Worm (Caenorhabditis elegans): Measurements from ENCODE around the gene srh-78.

DNA sequence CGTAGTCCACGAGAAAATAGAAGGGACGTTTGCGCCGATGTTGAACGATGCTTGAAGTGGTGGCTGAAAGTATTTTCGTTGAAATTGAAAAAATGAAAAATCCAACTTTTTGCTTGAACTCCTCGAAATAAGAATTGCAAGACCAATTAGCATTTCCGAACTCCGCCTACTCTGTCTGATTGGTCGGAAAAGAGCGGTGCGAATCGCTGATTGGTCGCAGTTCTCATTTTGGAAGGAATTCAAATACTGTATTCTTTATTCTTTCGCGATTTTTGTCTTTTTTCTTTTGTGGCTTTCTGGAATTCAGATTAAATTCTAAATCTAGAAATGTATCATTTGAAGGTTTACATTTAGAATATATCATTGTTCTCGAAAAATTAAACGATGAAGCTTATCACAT is 42.4 kb upstream of the srh-78 start:
- TF ChIP-seq ets-7 (tag; optimal IDR thresholded peaks at IDR 0.05): no peak
- TF ChIP-seq ama-1 (optimal IDR thresholded peaks at IDR 0.05): no peak
- no peak for TF ChIP-seq hmbx-1 (tag; optimal IDR thresholded peaks at IDR 0.05)
- no peak for TF ChIP-seq tra-4 (tag; optimal IDR thresholded peaks at IDR 0.05)
- TF ChIP-seq F13C5.2 (tag; optimal IDR thresholded peaks at IDR 0.05): no peak
- TF ChIP-seq B0310.2 (tag; optimal IDR thresholded peaks at IDR 0.05): no peak
- no peak for TF ChIP-seq flt-1 (GFP tag; IDR thresholded peaks at IDR 0.05)
- TF ChIP-seq ceh-36 (tag; optimal IDR thresholded peaks at IDR 0.05): no peak
- no peak for TF ChIP-seq hnd-1 (tag; optimal IDR thresholded peaks at IDR 0.05)
- no peak for TF ChIP-seq aly-1 (tag; optimal IDR thresholded peaks at IDR 0.05)
- TF ChIP-seq sea-1 (GFP tag; conservative IDR thresholded peaks at IDR 0.05): no peak
- TF ChIP-seq scrt-1 (GFP tag; IDR thresholded peaks at IDR 0.05): no peak
- no peak for TF ChIP-seq hmg-4 (GFP tag; optimal IDR thresholded peaks at IDR 0.05)
- TF ChIP-seq ceh-13 (GFP tag; optimal IDR thresholded peaks at IDR 0.05): no peak

Measured in whole organism, early embryonic.